Worm (Caenorhabditis elegans) whole organism, L4/young adult: ENCODE results near the gene B0507.3.

Experiments
- W03F9.2 ChIP-seq: fragments of 150-350 bp; optimal IDR thresholded peaks from 2 replicates; lab custom pipeline; 2014; ENCODE audit warnings: missing biosample characterization, missing genetic modification characterization
- dao-5 ChIP-seq: sonication (generic microtip); optimal IDR thresholded peaks from 2 replicates; lab custom pipeline; 2016; ENCODE audit warnings: missing genotype, missing genetic modification characterization, moderate library complexity, missing compliant biosample characterization
- him-1 ChIP-seq: sonication (generic microtip); optimal IDR thresholded peaks from 2 replicates; lab custom pipeline; 2016; ENCODE audit warnings: missing genotype, missing genetic modification reagents, missing genetic modification characterization, missing compliant biosample characterization

B0507.3 gene

ce11 chrV:8760416-8760815, 8.3 kb upstream of the B0507.3 start, which contains the start of gene ddn-1:
TSS of gene ddn-1 (minus strand) at chrV:8760516.
- no peak for TF ChIP-seq W03F9.2 (tag; lab: Kevin White, UChicago)
- TF ChIP-seq dao-5 = no peak
- TF ChIP-seq him-1 (tag; lab: Kevin White, UChicago) = no peak

ce11 chrV:8762861-8763260, 5.8 kb upstream of the B0507.3 start, which contains the start of gene B0507.8:
TSS of gene B0507.8 (minus strand) at chrV:8762961.
- no peak for TF ChIP-seq him-1 (tag; lab: Kevin White, UChicago)
- TF ChIP-seq dao-5 = no peak

- TF ChIP-seq him-1 (tag; lab: Kevin White, UChicago) (no peak), dao-5 (no peak)
These were observed 2.8 kb upstream of the B0507.3 start, which contains the start of gene B0507.9 for ce11 chrV:8765938-8766337. TSS of gene B0507.9 (minus strand) at chrV:8766038.

ce11 chrV:8767041-8767440, 1.7 kb upstream of the B0507.3 start:
- no peak for TF ChIP-seq dao-5
- no peak for TF ChIP-seq him-1 (tag; lab: Kevin White, UChicago)
- no peak for TF ChIP-seq W03F9.2 (tag; lab: Kevin White, UChicago)

ce11 chrV:8767493-8767892, 1.2 kb upstream of the B0507.3 start:
- no peak for TF ChIP-seq W03F9.2 (tag; lab: Kevin White, UChicago)
- no peak for TF ChIP-seq him-1 (tag; lab: Kevin White, UChicago)
- TF ChIP-seq dao-5 = no peak

ce11 chrV:8769154-8769553, 445 bp downstream of the B0507.3 start:
- TF ChIP-seq him-1 (tag; lab: Kevin White, UChicago) (no peak), W03F9.2 (tag; lab: Kevin White, UChicago) (no peak), dao-5 (no peak)

- TF ChIP-seq W03F9.2 (tag; lab: Kevin White, UChicago) (no peak), him-1 (tag; lab: Kevin White, UChicago) (no peak), dao-5 (no peak)
These were observed 2.9 kb downstream of the B0507.3 start, which contains the start of gene srx-115 for ce11 chrV:8771599-8771998. TSS of gene srx-115 (plus strand) at chrV:8771899.

ce11 chrV:8773826-8774382, 5.2 kb downstream of the B0507.3 start, which contains the start of gene B0507.2:
TSS of gene B0507.2 (plus strand) at chrV:8774332.
- no peak for TF ChIP-seq W03F9.2 (tag; lab: Kevin White, UChicago)
- no peak for TF ChIP-seq him-1 (tag; lab: Kevin White, UChicago)
- TF ChIP-seq dao-5 = no peak

- TF ChIP-seq W03F9.2 (tag; lab: Kevin White, UChicago) = no peak
- no peak for TF ChIP-seq dao-5
- no peak for TF ChIP-seq him-1 (tag; lab: Kevin White, UChicago)
These were observed 7.6 kb downstream of the B0507.3 start, which contains the start of gene B0507.1 for ce11 chrV:8776270-8776669. TSS of gene B0507.1 (plus strand) at chrV:8776570.

- TF ChIP-seq him-1 (tag; lab: Kevin White, UChicago) (no peak), W03F9.2 (tag; lab: Kevin White, UChicago) (no peak)
These were observed 12.5 kb downstream of the B0507.3 start for ce11 chrV:8781164-8781563.

- TF ChIP-seq him-1 (tag; lab: Kevin White, UChicago) (no peak), W03F9.2 (tag; lab: Kevin White, UChicago) (no peak), dao-5 (no peak)
These were observed 13.4 kb downstream of the B0507.3 start for ce11 chrV:8782112-8782511.

ce11 chrV:8784485-8784884, 15.8 kb downstream of the B0507.3 start:
- TF ChIP-seq W03F9.2 (tag; lab: Kevin White, UChicago) = no peak
- no peak for TF ChIP-seq dao-5
- TF ChIP-seq him-1 (tag; lab: Kevin White, UChicago) = no peak

- TF ChIP-seq dao-5 = no peak
- TF ChIP-seq him-1 (tag; lab: Kevin White, UChicago) = no peak
These were observed 16.8 kb downstream of the B0507.3 start for ce11 chrV:8785526-8785925.

- TF ChIP-seq him-1 (tag; lab: Kevin White, UChicago) (no peak), W03F9.2 (tag; lab: Kevin White, UChicago) (no peak), dao-5 (no peak)
These were observed 17.5 kb downstream of the B0507.3 start, which contains the start of gene sup-37 for ce11 chrV:8786245-8786644. TSS of gene sup-37 (plus strand) at chrV:8786545.

- TF ChIP-seq W03F9.2 (tag; lab: Kevin White, UChicago) = no peak
- TF ChIP-seq him-1 (tag; lab: Kevin White, UChicago) = no peak
- no peak for TF ChIP-seq dao-5
These were observed 20.6 kb downstream of the B0507.3 start for ce11 chrV:8789345-8789744.
